Worm (Caenorhabditis elegans): Measurements from ENCODE around the gene Y54H5A.2.

The Y54H5A.2 gene

DNA sequence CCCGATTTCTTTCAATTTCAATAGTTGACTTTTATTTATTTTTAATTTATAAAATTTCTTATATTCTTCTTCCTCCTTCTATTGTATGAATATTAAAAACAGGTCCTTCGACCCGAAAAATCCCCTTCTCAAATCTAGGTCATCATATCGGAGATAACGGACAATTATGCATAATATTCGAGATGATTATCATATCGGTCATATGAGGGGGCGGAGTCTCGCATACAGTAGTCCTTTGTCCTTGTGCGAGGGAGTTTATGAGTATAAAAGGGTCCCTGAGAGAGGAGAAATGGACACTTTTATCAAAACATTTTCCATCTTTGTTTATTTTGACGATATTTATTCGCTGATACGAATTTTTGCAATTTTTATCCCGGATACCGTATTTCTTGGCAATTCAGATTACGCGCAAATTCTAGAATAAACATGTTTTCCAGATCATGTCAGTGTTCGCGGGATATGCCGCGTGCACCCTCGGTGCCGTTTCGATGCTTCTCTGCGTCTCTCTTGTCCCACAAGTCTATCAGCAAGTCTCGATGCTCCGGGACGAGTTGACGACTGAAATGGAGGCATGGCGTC, 42.4 kb downstream of the Y54H5A.2 start, which contains the start of gene dpy-17:
Gene dpy-17 (plus strand): TSS at position 438 of the 579 bp plus-strand sequence.
- no peak for TF ChIP-seq fkh-10 (GFP tag; optimal IDR thresholded peaks at IDR 0.05)
- no peak for TF ChIP-seq ceh-45 (GFP tag; IDR thresholded peaks at IDR 0.05)
- TF ChIP-seq nhr-232 (tag; optimal IDR thresholded peaks at IDR 0.05): no peak
- no peak for TF ChIP-seq K02D7.2 (tag; optimal IDR thresholded peaks at IDR 0.05)
- TF ChIP-seq nfya-1 (tag; optimal IDR thresholded peaks at IDR 0.05): peak; percentile 1
- no peak for TF ChIP-seq ceh-31 (tag; optimal IDR thresholded peaks at IDR 0.05)
- TF ChIP-seq ceh-19 (GFP tag; optimal IDR thresholded peaks at IDR 0.05): no peak
- peak; percentile 82 for TF ChIP-seq ama-1 (optimal IDR thresholded peaks at IDR 0.05)
- TF ChIP-seq ref-2 (tag; optimal IDR thresholded peaks at IDR 0.05): no peak
- no peak for TF ChIP-seq mec-3 (tag; optimal IDR thresholded peaks at IDR 0.05; ENCODE audit: borderline replicate concordance)
- TF ChIP-seq sox-2 (GFP tag; IDR thresholded peaks at IDR 0.05): no peak
- no peak for TF ChIP-seq ceh-6 (GFP tag; optimal IDR thresholded peaks at IDR 0.05)

DNA sequence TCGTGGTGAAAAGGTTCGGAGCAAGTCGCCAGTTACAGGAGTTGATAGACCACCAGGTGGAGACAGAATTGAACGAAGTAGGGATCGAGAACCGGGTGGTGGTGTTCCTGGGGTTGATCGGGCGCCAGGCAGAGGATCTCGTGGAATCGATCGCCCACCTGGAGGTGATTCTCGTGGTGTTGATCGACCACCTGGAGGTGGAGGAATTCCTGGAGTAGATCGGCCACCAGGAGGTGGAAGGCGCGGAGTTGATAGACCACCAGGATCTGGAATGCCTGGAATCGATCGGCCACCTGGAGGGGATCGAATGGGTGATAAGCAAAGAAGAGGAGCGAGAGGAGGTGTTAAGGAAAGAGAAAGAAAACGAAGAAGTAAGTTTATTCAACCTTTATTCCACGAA, 43.9 kb downstream of the Y54H5A.2 start:
- no peak for TF ChIP-seq pax-1 (tag; optimal IDR thresholded peaks at IDR 0.05)
- no peak for TF ChIP-seq ama-1 (optimal IDR thresholded peaks at IDR 0.05)
- TF ChIP-seq T23F11.4 (GFP tag; optimal IDR thresholded peaks at IDR 0.05): no peak
- TF ChIP-seq nhr-232 (tag; optimal IDR thresholded peaks at IDR 0.05): no peak
- no peak for TF ChIP-seq ceh-45 (GFP tag; IDR thresholded peaks at IDR 0.05)
- no peak for TF ChIP-seq lim-6 (tag; optimal IDR thresholded peaks at IDR 0.05)
- no peak for TF ChIP-seq ceh-31 (tag; optimal IDR thresholded peaks at IDR 0.05)
- TF ChIP-seq fkh-10 (GFP tag; optimal IDR thresholded peaks at IDR 0.05): no peak
- TF ChIP-seq ceh-30 (tag; optimal IDR thresholded peaks at IDR 0.05): no peak
- TF ChIP-seq hlh-30 (tag; optimal IDR thresholded peaks at IDR 0.05; ENCODE audit: insufficient read depth): no peak
- no peak for TF ChIP-seq tbx-7 (tag; optimal IDR thresholded peaks at IDR 0.05)
- TF ChIP-seq ceh-34 (tag; optimal IDR thresholded peaks at IDR 0.05): no peak
- TF ChIP-seq hlh-6 (tag; optimal IDR thresholded peaks at IDR 0.05): no peak

DNA sequence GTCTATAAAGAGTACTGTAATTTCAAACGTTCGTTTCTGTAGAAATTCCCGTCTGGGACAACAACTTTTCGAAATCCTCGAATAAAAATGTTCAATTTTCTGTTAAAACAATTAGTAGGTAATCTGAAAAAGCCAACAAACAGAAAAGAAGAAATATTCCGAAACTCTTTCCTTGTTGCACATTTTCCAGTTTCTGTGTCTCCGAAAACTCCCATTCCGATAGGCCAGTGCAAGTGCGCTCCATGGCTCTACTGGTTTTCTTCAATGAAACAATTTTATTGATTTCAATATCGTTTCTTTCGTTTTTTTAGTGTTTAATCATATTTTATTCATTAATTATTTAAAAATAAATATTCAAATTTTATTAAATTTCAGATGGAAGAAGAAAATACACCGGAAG, 46.8 kb downstream of the Y54H5A.2 start, which contains the start of gene F54D8.6:
Gene F54D8.6 (plus strand): TSS at position 370 of the 400 bp plus-strand sequence.
- no peak for TF ChIP-seq elt-4 (tag; optimal IDR thresholded peaks at IDR 0.05)
- peak; percentile 1 for TF ChIP-seq nfya-1 (tag; optimal IDR thresholded peaks at IDR 0.05)
- peak; percentile 45 for TF ChIP-seq ceh-2 (tag; optimal IDR thresholded peaks at IDR 0.05)
- TF ChIP-seq ref-2 (tag; optimal IDR thresholded peaks at IDR 0.05): no peak
- TF ChIP-seq C08G9.2 (tag; optimal IDR thresholded peaks at IDR 0.05): no peak
- TF ChIP-seq pax-1 (tag; optimal IDR thresholded peaks at IDR 0.05): no peak
- peak; percentile 2 for TF ChIP-seq pha-2 (tag; optimal IDR thresholded peaks at IDR 0.05)
- TF ChIP-seq hlh-13 (GFP tag; optimal IDR thresholded peaks at IDR 0.05): no peak
- TF ChIP-seq ceh-6 (GFP tag; optimal IDR thresholded peaks at IDR 0.05): no peak
- TF ChIP-seq nhr-232 (tag; optimal IDR thresholded peaks at IDR 0.05): no peak
- peak; percentile 71 for TF ChIP-seq ceh-48 (tag; optimal IDR thresholded peaks at IDR 0.05)
- no peak for TF ChIP-seq ceh-34 (tag; optimal IDR thresholded peaks at IDR 0.05)
- no peak for TF ChIP-seq fkh-10 (GFP tag; optimal IDR thresholded peaks at IDR 0.05)
- no peak for TF ChIP-seq syd-9 (tag; optimal IDR thresholded peaks at IDR 0.05)
- TF ChIP-seq F13H6.1 (tag; optimal IDR thresholded peaks at IDR 0.05): no peak
- TF ChIP-seq ceh-31 (tag; optimal IDR thresholded peaks at IDR 0.05): peak; percentile 76
- TF ChIP-seq ttx-3 (tag; optimal IDR thresholded peaks at IDR 0.05): no peak
- peak; percentile 19 for TF ChIP-seq zip-5 (tag; optimal IDR thresholded peaks at IDR 0.05)
- peak; percentile 37 for TF ChIP-seq tbx-2 (tag; optimal IDR thresholded peaks at IDR 0.05)
- TF ChIP-seq hlh-6 (tag; optimal IDR thresholded peaks at IDR 0.05): no peak
- TF ChIP-seq unc-42 (tag; optimal IDR thresholded peaks at IDR 0.05): peak; percentile 12
- peak; percentile 31 for TF ChIP-seq elt-2 (tag; optimal IDR thresholded peaks at IDR 0.05)
- peak; percentile 4 for TF ChIP-seq fax-1 (tag; optimal IDR thresholded peaks at IDR 0.05)
- TF ChIP-seq sdc-2 (tag; optimal IDR thresholded peaks at IDR 0.05): no peak
- peak; percentile 15 for TF ChIP-seq ceh-19 (GFP tag; optimal IDR thresholded peaks at IDR 0.05)
- no peak for TF ChIP-seq lim-6 (tag; optimal IDR thresholded peaks at IDR 0.05)
- no peak for TF ChIP-seq tbx-7 (tag; optimal IDR thresholded peaks at IDR 0.05)
- peak; percentile 6 for TF ChIP-seq hlh-8 (tag; optimal IDR thresholded peaks at IDR 0.05)
- TF ChIP-seq eyg-1 (tag; optimal IDR thresholded peaks at IDR 0.05): no peak
- TF ChIP-seq lin-11 (tag; optimal IDR thresholded peaks at IDR 0.05): no peak
- TF ChIP-seq ets-4 (tag; optimal IDR thresholded peaks at IDR 0.05): peak; percentile 77

Measured in whole organism, late embryonic.